Worm (Caenorhabditis elegans) whole organism, midembryonic: ENCODE results near the gene srv-14.

Source experiments
- klf-2 ChIP-seq: fragments of 200-800 bp; sonication (Bioruptor generic); conservative IDR thresholded peaks from 2 replicates; pipeline ENCODE4 v1.3.6; 2022; ENCODE audit warnings: missing genetic modification reagents, missing genetic modification characterization, missing compliant biosample characterization
- ref-1 ChIP-seq: fragments of 200-800 bp; sonication (Bioruptor generic); conservative IDR thresholded peaks from 2 replicates; pipeline ENCODE4 v1.3.6; 2022; ENCODE audit warnings: missing genetic modification reagents, missing genetic modification characterization, missing compliant biosample characterization
- ztf-29 ChIP-seq: fragments of 200-800 bp; sonication (Bioruptor generic); IDR thresholded peaks from 2 replicates; pipeline ENCODE4 v1.3.6; 2022; ENCODE audit warnings: missing genetic modification reagents, missing genetic modification characterization, missing compliant biosample characterization

ce11 chrIV:15846553-15846952 is 47.5 kb downstream of the srv-14 start, which contains the start of gene Y105C5A.1270:
- TF ChIP-seq ref-1 (GFP tag; lab: Robert Waterston, UW) (no peak), ztf-29 (GFP tag; lab: Robert Waterston, UW) (no peak), klf-2 (no peak)
